Worm (Caenorhabditis elegans): ENCODE data around the gene col-158.
A peak's percentile ranks its signal among the peaks of the same experiment; 100 is the strongest.

col-158 gene

ce11 chrV:11829282-11829681, at the start of gene col-158:
Gene col-158 (plus strand): TSS chrV:11829582.
- no peak for TF ChIP-seq sox-4 (tag; optimal IDR thresholded peaks at IDR 0.05)
- TF ChIP-seq grh-1 (GFP tag; IDR thresholded peaks at IDR 0.05) = 0 out of 2 replicates have a peak, but pooled peaks have one; percentile 16
- TF ChIP-seq elt-3 (tag; optimal IDR thresholded peaks at IDR 0.05) = peak in 1 of 6 experiments; percentile 5
- TF ChIP-seq blmp-1 (tag; optimal IDR thresholded peaks at IDR 0.05) = peak; percentile 14
- TF ChIP-seq sup-37 (GFP tag; optimal IDR thresholded peaks at IDR 0.05) = no peak

- no peak for TF ChIP-seq alr-1 (tag; optimal IDR thresholded peaks at IDR 0.05; ENCODE audit: borderline replicate concordance)
- no peak for TF ChIP-seq ceh-8 (GFP tag; optimal IDR thresholded peaks at IDR 0.05)
- no peak for TF ChIP-seq lin-39 (tag; optimal IDR thresholded peaks at IDR 0.05)
- no peak for TF ChIP-seq mab-9 (GFP tag; IDR thresholded peaks at IDR 0.05)
- no peak for TF ChIP-seq fkh-4 (tag; optimal IDR thresholded peaks at IDR 0.05; ENCODE audit: borderline replicate concordance)
- no peak for TF ChIP-seq nhr-28 (tag; optimal IDR thresholded peaks at IDR 0.05)
- TF ChIP-seq pax-3 (tag; optimal IDR thresholded peaks at IDR 0.05) = no peak
- peak; percentile 46 for TF ChIP-seq mep-1 (tag; optimal IDR thresholded peaks at IDR 0.05)
- no peak for TF ChIP-seq hlh-17 (GFP tag; optimal IDR thresholded peaks at IDR 0.05; ENCODE audit: borderline replicate concordance)
- no peak for TF ChIP-seq lin-15B (tag; optimal IDR thresholded peaks at IDR 0.05)
- peak; percentile 17 for TF ChIP-seq lin-14 (GFP tag; optimal IDR thresholded peaks at IDR 0.05)
- TF ChIP-seq elt-3 (tag; optimal IDR thresholded peaks at IDR 0.05) = peak in 1 of 6 experiments; percentile 33
- TF ChIP-seq efl-1 (optimal IDR thresholded peaks at IDR 0.05) = no peak
- no peak for TF ChIP-seq efl-1 (GFP tag; optimal IDR thresholded peaks at IDR 0.05 in 1 of 2)
- TF ChIP-seq hlh-4 (tag; optimal IDR thresholded peaks at IDR 0.05) = no peak
- no peak for TF ChIP-seq ceh-88 (GFP tag; IDR thresholded peaks at IDR 0.05)
- TF ChIP-seq nhr-237 (tag; optimal IDR thresholded peaks at IDR 0.05) = no peak
- TF ChIP-seq ama-1 (optimal IDR thresholded peaks at IDR 0.05) = no peak
- no peak for TF ChIP-seq F16B12.6 (tag; optimal IDR thresholded peaks at IDR 0.05)
- TF ChIP-seq unc-30 (tag; optimal IDR thresholded peaks at IDR 0.05) = no peak
- TF ChIP-seq pag-3 (tag; optimal IDR thresholded peaks at IDR 0.05; ENCODE audit: borderline replicate concordance, insufficient read depth) = no peak
- TF ChIP-seq nhr-84 (tag; optimal IDR thresholded peaks at IDR 0.05) = no peak
These were observed 49.6 kb upstream of the col-158 start for ce11 chrV:11779810-11780209.

ce11 chrV:11782809-11783440, 46.5 kb upstream of the col-158 start, which contains the start of gene F55A11.11:
Gene F55A11.11 (plus strand): TSS chrV:11783149.
- peak; percentile 43 to 54 (median 51) for TF ChIP-seq dpl-1 (GFP tag; optimal IDR thresholded peaks at IDR 0.05)
- TF ChIP-seq nhr-11 (tag; optimal IDR thresholded peaks at IDR 0.05) = no peak
- peak; percentile 47 for TF ChIP-seq egl-13 (tag; optimal IDR thresholded peaks at IDR 0.05)
- peak; percentile 0 for TF ChIP-seq efl-3 (GFP tag; optimal IDR thresholded peaks at IDR 0.05)
- TF ChIP-seq lin-14 (GFP tag; optimal IDR thresholded peaks at IDR 0.05) = peak; percentile 52
- TF ChIP-seq skn-1 (tag; optimal IDR thresholded peaks at IDR 0.05) = peak; percentile 79
- TF ChIP-seq unc-86 (tag; optimal IDR thresholded peaks at IDR 0.05) = peak; percentile 42
- TF ChIP-seq nhr-19 (GFP tag; conservative IDR thresholded peaks at IDR 0.05) = peak; percentile 70
- peak; percentile 39 for TF ChIP-seq lir-3 (tag; optimal IDR thresholded peaks at IDR 0.05; ENCODE audit: poor library complexity)
- TF ChIP-seq C34B4.2 (tag; optimal IDR thresholded peaks at IDR 0.05) = no peak
- TF ChIP-seq hlh-17 (GFP tag; optimal IDR thresholded peaks at IDR 0.05; ENCODE audit: borderline replicate concordance) = no peak
- peak; percentile 3 for TF ChIP-seq ama-1 (optimal IDR thresholded peaks at IDR 0.05)
- TF ChIP-seq lsy-2 (tag; optimal IDR thresholded peaks at IDR 0.05) = peak; percentile 71 to 85
- TF ChIP-seq rnt-1 (tag; optimal IDR thresholded peaks at IDR 0.05) = peak; percentile 82
- TF ChIP-seq lin-35 (GFP tag; optimal IDR thresholded peaks at IDR 0.05) = peak; percentile 63 to 81
- TF ChIP-seq elt-3 (tag; optimal IDR thresholded peaks at IDR 0.05) = peak in 2 of 6 experiments; percentile 3 to 54
- peak; percentile 58 for TF ChIP-seq elt-2 (tag; optimal IDR thresholded peaks at IDR 0.05)
- TF ChIP-seq blmp-1 (tag; optimal IDR thresholded peaks at IDR 0.05) = peak; percentile 45
- TF ChIP-seq pag-3 (tag; optimal IDR thresholded peaks at IDR 0.05; ENCODE audit: borderline replicate concordance, insufficient read depth) = no peak
- peak; percentile 72 for TF ChIP-seq unc-130 (tag; optimal IDR thresholded peaks at IDR 0.05)
- TF ChIP-seq pqm-1 (tag; optimal IDR thresholded peaks at IDR 0.05) = peak; percentile 14
- TF ChIP-seq tbx-2 (tag; optimal IDR thresholded peaks at IDR 0.05) = peak; percentile 41
- TF ChIP-seq ztf-11 (tag; optimal IDR thresholded peaks at IDR 0.05) = peak in 1 of 2 experiments; percentile 23
- peak; percentile 72 for TF ChIP-seq swsn-7 (tag; optimal IDR thresholded peaks at IDR 0.05)
- peak; percentile 49; the same call in 1 of the 2 replicates for TF ChIP-seq mab-9 (GFP tag; IDR thresholded peaks at IDR 0.05)
- TF ChIP-seq nhr-47 (tag; optimal IDR thresholded peaks at IDR 0.05) = peak; percentile 81
- peak; percentile 47 to 67 (median 55) for TF ChIP-seq ceh-82 (tag; optimal IDR thresholded peaks at IDR 0.05)
- no peak for TF ChIP-seq fkh-10 (GFP tag; optimal IDR thresholded peaks at IDR 0.05)
